Worm (Caenorhabditis elegans) whole organism, mixed stage, embryonic: ENCODE measurements around the gene rml-3.

Experiments used
- M03D4.4 ChIP-seq: sonication (generic microtip); optimal IDR thresholded peaks from 2 replicates; lab custom pipeline; 2017; ENCODE audit warnings: mild to moderate bottlenecking, missing genetic modification characterization, missing compliant biosample characterization
- bed-3 ChIP-seq: fragments of 200-800 bp; sonication (Bioruptor generic); optimal IDR thresholded peaks from 3 replicates; lab custom pipeline; 2018; ENCODE audit warnings: mild to moderate bottlenecking, missing genetic modification characterization, moderate library complexity, missing compliant biosample characterization
- blmp-1 ChIP-seq: fragments of 150-350 bp; optimal IDR thresholded peaks from 2 replicates; lab custom pipeline; 2014; ENCODE audit warnings: missing biosample characterization, missing genetic modification characterization
- ceh-39 ChIP-seq: fragments of 150-350 bp; optimal IDR thresholded peaks from 2 replicates; lab custom pipeline; 2014; ENCODE audit warnings: missing biosample characterization, missing genetic modification characterization
- ceh-43 ChIP-seq: fragments of 200-800 bp; sonication (Bioruptor generic); optimal IDR thresholded peaks from 2 replicates; lab custom pipeline; 2018; ENCODE audit warnings: mild to moderate bottlenecking, missing genetic modification characterization, moderate library complexity, missing compliant biosample characterization
- ceh-83 ChIP-seq: fragments of 200-800 bp; sonication (Bioruptor generic); optimal IDR thresholded peaks from 2 replicates; lab custom pipeline; 2018; ENCODE audit warnings: mild to moderate bottlenecking, missing genetic modification characterization, missing compliant biosample characterization
- ces-1 ChIP-seq: fragments of 150-350 bp; optimal IDR thresholded peaks from 2 replicates; lab custom pipeline; 2014; ENCODE audit warnings: missing biosample characterization, missing genetic modification reagents, missing genetic modification characterization
- cnd-1 ChIP-seq: fragments of 200-800 bp; sonication (Bioruptor generic); optimal IDR thresholded peaks from 2 replicates; lab custom pipeline; 2018; ENCODE audit warnings: mild to moderate bottlenecking, missing genetic modification characterization, missing compliant biosample characterization
- drap-1 ChIP-seq: fragments of 200-800 bp; sonication (Bioruptor generic); optimal IDR thresholded peaks from 3 replicates; lab custom pipeline; 2018; ENCODE audit warnings: mild to moderate bottlenecking, missing genetic modification characterization, missing compliant biosample characterization
- elt-1 ChIP-seq: sonication (generic microtip); optimal IDR thresholded peaks from 2 replicates; lab custom pipeline; 2017; ENCODE audit warnings: missing genetic modification characterization, mild to moderate bottlenecking, missing compliant biosample characterization, antibody characterized with exemption, moderate library complexity, borderline replicate concordance; ENCODE audit not compliant: insufficient read depth
- elt-3 ChIP-seq: fragments of 150-350 bp; optimal IDR thresholded peaks from 2 replicates; lab custom pipeline; 2014; ENCODE audit warnings: missing biosample characterization, missing genetic modification characterization
- flh-1 ChIP-seq: fragments of 200-800 bp; sonication (Bioruptor generic); optimal IDR thresholded peaks from 2 replicates; lab custom pipeline; 2018; ENCODE audit warnings: mild to moderate bottlenecking, missing genetic modification characterization, moderate library complexity, missing compliant biosample characterization
- ham-2 ChIP-seq: fragments of 200-800 bp; sonication (Bioruptor generic); optimal IDR thresholded peaks from 2 replicates; lab custom pipeline; 2018; ENCODE audit warnings: mild to moderate bottlenecking, missing genetic modification characterization, missing compliant biosample characterization
- hlh-1 ChIP-seq: fragments of 150-350 bp; optimal IDR thresholded peaks from 2 replicates; lab custom pipeline; 2014; ENCODE audit warnings: missing biosample characterization, missing genetic modification reagents, missing genetic modification characterization
- lin-13 ChIP-seq: fragments of 150-350 bp; optimal IDR thresholded peaks from 2 replicates; lab custom pipeline; 2014; ENCODE audit warnings: missing biosample characterization, missing genetic modification characterization
- lin-32 ChIP-seq: fragments of 200-800 bp; sonication (Bioruptor generic); optimal IDR thresholded peaks from 2 replicates; lab custom pipeline; 2018; ENCODE audit warnings: mild to moderate bottlenecking, missing genetic modification characterization, missing compliant biosample characterization
- lsy-2 ChIP-seq: fragments of 150-350 bp; optimal IDR thresholded peaks from 2 replicates; lab custom pipeline; 2014; ENCODE audit warnings: missing biosample characterization, missing genetic modification characterization
- mab-5 ChIP-seq: fragments of 150-350 bp; optimal IDR thresholded peaks from 2 replicates; lab custom pipeline; 2014; ENCODE audit warnings: missing biosample characterization, missing genetic modification characterization
- mep-1 ChIP-seq: fragments of 150-350 bp; optimal IDR thresholded peaks from 2 replicates; lab custom pipeline; 2017; ENCODE audit warnings: missing biosample characterization, missing genetic modification reagents, missing genetic modification characterization, inconsistent platforms
- mls-2 ChIP-seq: sonication (generic microtip); optimal IDR thresholded peaks from 2 replicates; lab custom pipeline; 2016; ENCODE audit warnings: mild to moderate bottlenecking, missing genetic modification characterization, moderate library complexity, missing compliant biosample characterization
- nhr-12 ChIP-seq: fragments of 150-350 bp; optimal IDR thresholded peaks from 2 replicates; lab custom pipeline; 2014; ENCODE audit warnings: missing biosample characterization, missing genetic modification characterization
- nhr-2 ChIP-seq: fragments of 150-350 bp; optimal IDR thresholded peaks from 2 replicates; lab custom pipeline; 2014; ENCODE audit warnings: missing biosample characterization, missing genetic modification characterization
- nhr-237 ChIP-seq: fragments of 150-350 bp; optimal IDR thresholded peaks from 2 replicates; lab custom pipeline; 2014; ENCODE audit warnings: missing biosample characterization, missing genetic modification characterization
- nhr-76 ChIP-seq: sonication (generic microtip); optimal IDR thresholded peaks from 2 replicates; lab custom pipeline; 2017; ENCODE audit warnings: missing biosample characterization, missing genetic modification characterization
- pha-4 ChIP-seq: fragments of 150-350 bp; optimal IDR thresholded peaks from 2 replicates; lab custom pipeline; 2018; ENCODE audit warnings: missing biosample characterization, missing genetic modification reagents, missing genetic modification characterization
- sem-2 ChIP-seq: fragments of 200-800 bp; sonication (Bioruptor generic); optimal IDR thresholded peaks from 2 replicates; lab custom pipeline; 2018; ENCODE audit warnings: mild to moderate bottlenecking, missing genetic modification characterization, missing compliant biosample characterization
- snpc-4 ChIP-seq: fragments of 150-350 bp; optimal IDR thresholded peaks from 2 replicates; lab custom pipeline; 2014; ENCODE audit warnings: missing biosample characterization, missing genetic modification characterization
- tbx-8 ChIP-seq: fragments of 200-800 bp; sonication (Bioruptor generic); optimal IDR thresholded peaks from 2 replicates; lab custom pipeline; 2018; ENCODE audit warnings: mild to moderate bottlenecking, missing genetic modification characterization, moderate library complexity, missing compliant biosample characterization
- unc-39 ChIP-seq: fragments of 150-350 bp; optimal IDR thresholded peaks from 2 replicates; lab custom pipeline; 2014; ENCODE audit warnings: missing biosample characterization, missing genetic modification characterization
- unc-62 ChIP-seq: fragments of 150-350 bp; optimal IDR thresholded peaks from 2 replicates; lab custom pipeline; 2014; ENCODE audit warnings: missing biosample characterization, missing genetic modification reagents, missing genetic modification characterization
- zip-8 ChIP-seq: fragments of 150-350 bp; optimal IDR thresholded peaks from 2 replicates; lab custom pipeline; 2014; ENCODE audit warnings: missing biosample characterization, missing genetic modification characterization
- ztf-11 ChIP-seq: fragments of 150-350 bp; optimal IDR thresholded peaks from 2 replicates; lab custom pipeline; 2014; ENCODE audit warnings: missing biosample characterization, missing genetic modification characterization

The rml-3 gene

DNA sequence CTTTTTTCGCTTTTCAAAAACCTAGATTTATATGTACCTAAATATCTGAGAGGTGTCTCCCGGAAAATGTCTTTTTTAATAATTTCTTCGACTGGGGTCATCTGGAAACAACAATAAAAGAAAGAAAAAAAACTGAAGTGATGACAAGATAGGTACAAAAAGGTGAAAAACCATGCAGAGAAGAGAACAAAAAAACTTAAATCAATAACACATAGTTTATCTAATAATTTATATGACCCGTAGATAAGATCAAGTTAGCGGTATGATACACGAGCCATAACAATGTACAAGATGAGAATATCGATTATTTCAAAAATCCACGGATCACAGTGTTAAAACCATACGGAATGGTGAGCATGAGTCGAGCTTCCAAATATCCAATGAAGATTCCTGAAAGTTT, 32.6 kb downstream of the rml-3 start, which contains the start of gene mtp-18:
TSS of gene mtp-18 (minus strand) at position 101 of the 400 bp plus-strand sequence.
- TF ChIP-seq nhr-2 (no peak), ztf-11 (tag; lab: Kevin White, UChicago) (no peak), drap-1 (GFP tag; lab: Kevin White, UChicago) (no peak), sem-2 (no peak), lin-13 (no peak), elt-1 (tag; lab: Kevin White, UChicago) (no peak), unc-39 (tag; lab: Kevin White, UChicago) (no peak), mep-1 (no peak), ceh-83 (no peak), mab-5 (tag; lab: Kevin White, UChicago) (no peak), blmp-1 (tag; lab: Kevin White, UChicago) (no peak), elt-3 (no peak), nhr-76 (tag; lab: Kevin White, UChicago) (no peak), unc-62 (GFP tag; lab: Kevin White, UChicago) (no peak)

DNA sequence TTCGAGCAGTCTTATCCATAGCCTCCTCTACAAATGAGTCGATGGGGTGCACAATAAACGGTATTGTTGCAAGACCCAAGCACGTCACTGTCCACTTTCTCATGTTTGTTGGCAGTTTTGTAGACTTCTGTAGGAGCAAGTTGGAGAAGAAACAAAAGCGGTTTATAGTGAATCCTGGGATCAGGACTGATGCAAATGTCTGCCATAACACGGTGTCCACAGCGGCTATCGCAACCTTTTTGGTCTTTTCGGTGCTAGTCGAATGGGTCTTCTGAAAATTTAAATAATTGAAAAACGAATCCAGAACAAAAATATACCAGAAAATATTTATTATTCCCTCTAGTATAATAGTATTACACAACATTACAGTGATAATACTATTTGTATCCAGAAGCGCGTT, 33.5 kb downstream of the rml-3 start:
- TF ChIP-seq lsy-2 (tag; lab: Kevin White, UChicago) (no peak), elt-1 (tag; lab: Kevin White, UChicago) (no peak), lin-13 (no peak), hlh-1 (tag; lab: Kevin White, UChicago) (no peak), lin-32 (GFP tag; lab: Kevin White, UChicago) (no peak), elt-3 (no peak), tbx-8 (GFP tag; lab: Kevin White, UChicago) (no peak), mls-2 (tag; lab: Kevin White, UChicago) (no peak), M03D4.4 (tag; lab: Kevin White, UChicago) (no peak), ham-2 (GFP tag; lab: Kevin White, UChicago) (no peak), nhr-2 (no peak), sem-2 (no peak), nhr-76 (tag; lab: Kevin White, UChicago) (no peak), zip-8 (tag; lab: Kevin White, UChicago) (no peak), pha-4 (no peak)
- TF ChIP-seq, all 35 proteins: peak for 0

DNA sequence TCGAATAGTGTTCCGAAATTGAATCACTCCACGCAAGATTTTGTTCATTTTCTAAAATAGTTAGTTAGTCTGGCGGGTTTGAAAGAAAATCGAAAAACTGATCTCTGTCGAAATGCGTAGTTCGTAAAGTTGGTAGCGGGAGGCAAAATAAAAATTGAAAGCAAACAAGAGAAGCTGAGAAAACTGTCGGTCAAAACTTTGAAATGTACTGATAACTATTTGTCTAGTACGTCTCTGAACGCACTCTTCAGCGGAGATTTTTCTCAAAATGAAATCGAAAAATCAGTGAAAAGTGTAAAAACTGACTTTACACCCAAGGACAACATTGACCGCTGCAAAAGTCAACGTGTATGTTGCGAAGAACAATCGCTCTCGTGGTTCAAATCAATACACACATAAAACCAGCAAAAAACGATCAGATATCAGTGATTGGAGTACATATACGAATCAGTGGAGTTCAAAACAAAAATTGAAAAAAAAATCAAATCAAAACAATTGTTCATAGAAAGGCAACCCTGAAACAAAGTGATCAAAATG, 34.1 kb downstream of the rml-3 start, which contains the start of gene bca-1:
TSS of gene bca-1 (minus strand) at position 51 of the 537 bp plus-strand sequence.
- TF ChIP-seq nhr-237 (tag; lab: Kevin White, UChicago) (no peak), ceh-83 (no peak), snpc-4 (tag; lab: Kevin White, UChicago) (no peak), elt-1 (tag; lab: Kevin White, UChicago) (no peak), tbx-8 (GFP tag; lab: Kevin White, UChicago) (no peak), ceh-39 (no peak), bed-3 (GFP tag; lab: Kevin White, UChicago) (no peak), cnd-1 (tag; lab: Kevin White, UChicago) (no peak), ces-1 (GFP tag; lab: Kevin White, UChicago) (no peak), ceh-43 (no peak), ztf-11 (tag; lab: Kevin White, UChicago) (no peak), M03D4.4 (tag; lab: Kevin White, UChicago) (no peak), flh-1 (no peak), blmp-1 (tag; lab: Kevin White, UChicago) (no peak), unc-39 (tag; lab: Kevin White, UChicago) (no peak)
- TF ChIP-seq, all 35 proteins: peak for 0

DNA sequence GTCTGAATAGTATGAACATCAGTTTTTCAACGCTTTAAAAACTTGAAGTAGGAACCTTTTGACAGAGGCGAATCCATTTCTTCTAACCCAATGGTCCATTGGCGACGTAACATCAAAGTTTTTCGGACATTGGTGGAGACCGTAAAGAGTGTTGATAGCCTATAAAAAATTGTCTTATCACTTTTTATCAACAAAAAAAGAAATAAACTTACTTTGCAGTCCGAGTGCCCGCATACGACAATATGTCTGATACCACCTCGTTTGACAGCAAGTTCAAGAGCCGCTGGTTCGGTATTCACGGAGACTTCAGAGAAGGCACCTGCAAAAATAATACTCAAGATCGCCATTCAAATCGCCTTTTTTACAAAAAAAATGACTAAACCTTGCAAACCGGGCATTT, 35.5 kb downstream of the rml-3 start:
- no peak for TF ChIP-seq nhr-76 (tag; lab: Kevin White, UChicago)
- TF ChIP-seq lsy-2 (tag; lab: Kevin White, UChicago) = no peak
- TF ChIP-seq nhr-2 = no peak
- TF ChIP-seq sem-2 = no peak
- TF ChIP-seq snpc-4 (tag; lab: Kevin White, UChicago) = no peak
- TF ChIP-seq blmp-1 (tag; lab: Kevin White, UChicago) = no peak
- TF ChIP-seq nhr-12 (tag; lab: Kevin White, UChicago) = no peak
- no peak for TF ChIP-seq lin-32 (GFP tag; lab: Kevin White, UChicago)
- TF ChIP-seq cnd-1 (tag; lab: Kevin White, UChicago) = no peak
- no peak for TF ChIP-seq mep-1
- no peak for TF ChIP-seq zip-8 (tag; lab: Kevin White, UChicago)
